Worm (Caenorhabditis elegans) whole organism, young adult: ENCODE results near the gene srd-10.

ENCODE experiments used
- ceh-40 ChIP-seq: fragments of 200-800 bp; sonication (Bioruptor generic); IDR thresholded peaks from 2 replicates; pipeline ENCODE4 v1.3.6; 2022; ENCODE audit warnings: missing genetic modification characterization, missing compliant biosample characterization
- dpl-1 ChIP-seq: fragments of 150-350 bp; optimal IDR thresholded peaks from 2 replicates; lab custom pipeline; 2014; ENCODE audit warnings: missing biosample characterization, missing genetic modification reagents, missing genetic modification characterization
- nfya-1 ChIP-seq: sonication (generic microtip); optimal IDR thresholded peaks from 2 replicates; lab custom pipeline; 2017; ENCODE audit warnings: antibody characterized with exemption, missing compliant biosample characterization, missing genetic modification characterization, borderline replicate concordance; ENCODE audit not compliant: insufficient read depth
- unc-62 ChIP-seq: fragments of 150-350 bp; optimal IDR thresholded peaks from 2 replicates; lab custom pipeline; 2014; ENCODE audit warnings: missing biosample characterization, missing genetic modification reagents, missing genetic modification characterization

- TF ChIP-seq unc-62 (GFP tag; lab: Kevin White, UChicago) (no peak), ceh-40 (GFP tag; lab: Robert Waterston, UW) (no peak), nfya-1 (tag; lab: Kevin White, UChicago) (no peak), dpl-1 (no peak)
These were observed 25.8 kb downstream of the srd-10 start for ce11 chrIV:13600643-13601042.
